Fruit fly (Drosophila melanogaster) whole organism: ENCODE data around the gene ZC3H3.

Experiments
- EcR ChIP-seq, 2 experiments: fragments of >200 bp; optimal IDR thresholded peaks; 2 replicates each; lab custom pipeline; 2017; ENCODE audit warnings: missing biosample characterization in 2 of 2, missing genetic modification characterization in 2 of 2, missing genetic modification reagents in 2 of 2
- usp ChIP-seq: fragments of >200 bp; optimal IDR thresholded peaks from 2 replicates; lab custom pipeline; 2017; ENCODE audit warnings: missing biosample characterization, missing genetic modification characterization, mixed read lengths

DNA sequence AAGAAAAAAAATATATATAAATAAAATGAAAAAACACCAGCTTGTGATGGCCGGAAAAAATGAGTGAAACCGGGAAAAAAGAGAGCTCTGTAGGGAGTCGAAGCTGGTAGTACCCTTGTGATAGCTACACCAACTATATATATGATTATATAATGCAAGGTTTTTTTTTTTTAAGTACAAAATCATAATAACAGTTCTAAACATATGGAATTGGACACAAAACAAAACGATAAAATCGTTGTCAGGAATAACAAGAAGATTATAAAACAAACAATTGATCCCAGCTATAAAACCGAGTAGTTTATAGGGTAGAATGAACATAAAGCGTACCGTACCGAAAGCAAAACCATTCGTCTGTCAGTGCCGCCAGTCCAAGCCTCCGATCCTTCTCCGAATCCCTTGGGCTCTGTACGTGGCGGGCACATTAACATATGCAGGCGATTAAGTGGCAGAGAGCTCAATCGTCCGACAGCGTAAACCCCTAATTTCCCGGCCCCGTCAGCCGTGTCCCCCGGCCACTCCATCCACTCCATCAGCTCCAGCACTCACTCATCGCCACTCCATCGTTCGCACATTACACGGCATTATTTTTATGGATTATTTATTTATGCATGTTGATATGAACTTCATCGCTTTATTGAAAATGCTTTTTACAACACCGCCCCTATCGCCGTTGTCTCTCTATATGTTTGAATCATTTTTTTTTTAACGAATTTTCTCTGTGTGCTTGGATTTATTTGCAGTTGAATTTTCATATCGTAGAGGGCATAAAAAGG is 48.1 kb downstream of the ZC3H3 start:
- TF ChIP-seq EcR (GFP tag; optimal IDR thresholded peaks at IDR 0.05; lab: Kevin White, UChicago): no peak
- no peak for TF ChIP-seq usp
